Worm (Caenorhabditis elegans): ENCODE results near the gene F28A10.7.
A peak's percentile ranks its signal among the peaks of the same experiment; 100 is the strongest.
"Not testable (repeated sequence)": the region's sequence is repeated elsewhere in the genome, so short reads cannot be mapped to it uniquely, and the experiment has no call there.

Gene F28A10.7

ce11 chrII:872993-873787 is 27.7 kb upstream of the F28A10.7 start, which contains the start of gene alg-2 (continued):
- TF ChIP-seq unc-30 (tag; optimal IDR thresholded peaks at IDR 0.05) (no peak), blmp-1 (tag; optimal IDR thresholded peaks at IDR 0.05) (no peak), nhr-237 (tag; optimal IDR thresholded peaks at IDR 0.05) (no peak), dpl-1 (GFP tag; optimal IDR thresholded peaks at IDR 0.05) (peak; percentile 45 to 69 (median 48)), nhr-28 (tag; optimal IDR thresholded peaks at IDR 0.05) (no peak), zag-1 (tag; optimal IDR thresholded peaks at IDR 0.05) (no peak), lsy-2 (tag; optimal IDR thresholded peaks at IDR 0.05) (peak; percentile 38 to 57), ztf-4 (tag; optimal IDR thresholded peaks at IDR 0.05) (no peak), unc-62 (GFP tag; optimal IDR thresholded peaks at IDR 0.05) (no peak)

- TF ChIP-seq efl-1 (optimal IDR thresholded peaks at IDR 0.05) (no peak), efl-1 (GFP tag; optimal IDR thresholded peaks at IDR 0.05 in 1 of 2) (peak in 1 of 2 experiments; percentile 3), mep-1 (tag; optimal IDR thresholded peaks at IDR 0.05) (no peak), swsn-7 (tag; optimal IDR thresholded peaks at IDR 0.05) (no peak)
Observed at ce11 chrII:869316-869715, 23.8 kb upstream of the F28A10.7 start.

ce11 chrII:868240-868864 is 22.8 kb upstream of the F28A10.7 start, which contains the start of gene fbxc-51:
Gene fbxc-51, plus strand, starts transcription at chrII:868814.
- TF ChIP-seq lsy-2 (tag; optimal IDR thresholded peaks at IDR 0.05) (no peak), unc-98 (GFP tag; IDR thresholded peaks at IDR 0.05) (no peak), pqm-1 (tag; optimal IDR thresholded peaks at IDR 0.05) (no peak), nhr-12 (tag; optimal IDR thresholded peaks at IDR 0.05) (no peak), ceh-82 (tag; optimal IDR thresholded peaks at IDR 0.05) (no peak)

ce11 chrII:866801-867200 is 21.3 kb upstream of the F28A10.7 start, which contains the start of gene Y46B2A.3:
Gene Y46B2A.3, minus strand, starts transcription at chrII:866901.
- no peak for TF ChIP-seq jun-1 (tag; optimal IDR thresholded peaks at IDR 0.05)
- TF ChIP-seq pax-3 (tag; optimal IDR thresholded peaks at IDR 0.05) = no peak
- no peak for TF ChIP-seq nhr-76 (tag; optimal IDR thresholded peaks at IDR 0.05)

- TF ChIP-seq efl-1 (optimal IDR thresholded peaks at IDR 0.05) (no peak), efl-1 (GFP tag; optimal IDR thresholded peaks at IDR 0.05 in 1 of 2) (no peak), Y116A8C.19 (tag; optimal IDR thresholded peaks at IDR 0.05; ENCODE audit: borderline replicate concordance) (no peak), irx-1 (tag; optimal IDR thresholded peaks at IDR 0.05) (no peak), nhr-11 (tag; optimal IDR thresholded peaks at IDR 0.05) (no peak), C04F5.9 (tag; optimal IDR thresholded peaks at IDR 0.05) (no peak)
Observed at ce11 chrII:861564-861963, 16.0 kb upstream of the F28A10.7 start, which contains the start of gene Y46B2A.4. Gene Y46B2A.4, plus strand, starts transcription at chrII:861864.

- TF ChIP-seq irx-1 (tag; optimal IDR thresholded peaks at IDR 0.05); ceh-8 (GFP tag; optimal IDR thresholded peaks at IDR 0.05); unc-98 (GFP tag; IDR thresholded peaks at IDR 0.05): not testable (repeated sequence)
Observed at ce11 chrII:850567-850966, 5.0 kb upstream of the F28A10.7 start, which contains the start of gene F28A10.5. Gene F28A10.5, minus strand, starts transcription at chrII:850667.

- TF ChIP-seq nhr-19 (GFP tag; conservative IDR thresholded peaks at IDR 0.05) (peak; percentile 51), fos-1 (tag; optimal IDR thresholded peaks at IDR 0.05) (no peak), lin-13 (GFP tag; optimal IDR thresholded peaks at IDR 0.05) (peak; percentile 9), elt-2 (tag; optimal IDR thresholded peaks at IDR 0.05) (peak; percentile 25), aha-1 (tag; optimal IDR thresholded peaks at IDR 0.05) (no peak), dsc-1 (tag; optimal IDR thresholded peaks at IDR 0.05) (no peak), irx-1 (tag; optimal IDR thresholded peaks at IDR 0.05) (no peak), fkh-8 (tag; optimal IDR thresholded peaks at IDR 0.05) (no peak), lir-3 (tag; optimal IDR thresholded peaks at IDR 0.05; ENCODE audit: poor library complexity) (peak; percentile 6), lin-39 (tag; optimal IDR thresholded peaks at IDR 0.05) (no peak), snpc-4 (tag; optimal IDR thresholded peaks at IDR 0.05) (peak; percentile 1), nhr-76 (tag; optimal IDR thresholded peaks at IDR 0.05) (no peak), elt-3 (tag; optimal IDR thresholded peaks at IDR 0.05) (peak in 1 of 6 experiments; percentile 5), aly-2 (tag; optimal IDR thresholded peaks at IDR 0.05) (no peak), skn-1 (tag; optimal IDR thresholded peaks at IDR 0.05) (no peak), egl-27 (tag; optimal IDR thresholded peaks at IDR 0.05) (no peak), egl-13 (tag; optimal IDR thresholded peaks at IDR 0.05) (no peak)
Observed at ce11 chrII:848519-848918, 3.0 kb upstream of the F28A10.7 start, which contains the start of the genes acdh-9 and F28A10.13. Gene acdh-9, minus strand, starts transcription at chrII:848603. Gene F28A10.13, plus strand, starts transcription at chrII:848812.
